Worm (Caenorhabditis elegans) whole organism, early embryonic: Measurements from ENCODE around the gene sax-3.

Experiments used
- B0310.2 ChIP-seq: sonication (generic microtip); optimal IDR thresholded peaks from 2 replicates; lab custom pipeline; 2016; ENCODE audit warnings: mild to moderate bottlenecking, missing genetic modification characterization, missing compliant biosample characterization
- F13C5.2 ChIP-seq: sonication (generic microtip); optimal IDR thresholded peaks from 2 replicates; lab custom pipeline; 2017; ENCODE audit warnings: mild to moderate bottlenecking, missing genetic modification characterization, inconsistent platforms, missing compliant biosample characterization
- aly-1 ChIP-seq: sonication (generic microtip); optimal IDR thresholded peaks from 2 replicates; lab custom pipeline; 2016; ENCODE audit warnings: missing genetic modification characterization, missing compliant biosample characterization
- ama-1 ChIP-seq: fragments of 150-350 bp; optimal IDR thresholded peaks from 2 replicates; lab custom pipeline; 2014
- ceh-13 ChIP-seq: fragments of 200-800 bp; sonication (Bioruptor generic); optimal IDR thresholded peaks from 2 replicates; lab custom pipeline; 2018; ENCODE audit warnings: mild to moderate bottlenecking, missing genetic modification characterization, missing compliant biosample characterization
- ceh-36 ChIP-seq: sonication (generic microtip); optimal IDR thresholded peaks from 2 replicates; lab custom pipeline; 2016; ENCODE audit warnings: missing genetic modification characterization, inconsistent platforms, missing compliant biosample characterization
- ets-7 ChIP-seq: sonication (generic microtip); optimal IDR thresholded peaks from 2 replicates; lab custom pipeline; 2016; ENCODE audit warnings: missing genotype, missing genetic modification characterization, missing compliant biosample characterization
- flt-1 ChIP-seq: fragments of 200-800 bp; sonication (Bioruptor generic); IDR thresholded peaks from 2 replicates; pipeline ENCODE4 v1.3.6; 2022; ENCODE audit warnings: missing genetic modification characterization, missing compliant biosample characterization
- hmbx-1 ChIP-seq: sonication (generic microtip); optimal IDR thresholded peaks from 2 replicates; lab custom pipeline; 2016; ENCODE audit warnings: mild to moderate bottlenecking, missing genetic modification characterization, missing compliant biosample characterization
- hmg-4 ChIP-seq: fragments of 200-800 bp; sonication (Bioruptor generic); optimal IDR thresholded peaks from 2 replicates; lab custom pipeline; 2018; ENCODE audit warnings: mild to moderate bottlenecking, missing genetic modification characterization, missing compliant biosample characterization
- hnd-1 ChIP-seq: sonication (generic microtip); optimal IDR thresholded peaks from 2 replicates; lab custom pipeline; 2016; ENCODE audit warnings: missing genetic modification characterization, missing compliant biosample characterization
- pes-1 ChIP-seq: fragments of 200-800 bp; sonication (Bioruptor generic); IDR thresholded peaks from 2 replicates; pipeline ENCODE4 v1.3.6; 2022; ENCODE audit warnings: missing genetic modification reagents, missing genetic modification characterization, missing compliant biosample characterization
- scrt-1 ChIP-seq: fragments of 200-800 bp; sonication (Bioruptor generic); IDR thresholded peaks from 2 replicates; pipeline ENCODE4 v1.3.6; 2022; ENCODE audit warnings: missing genetic modification characterization, missing compliant biosample characterization
- sea-1 ChIP-seq: fragments of 200-800 bp; sonication (Bioruptor generic); conservative IDR thresholded peaks from 2 replicates; pipeline ENCODE4 v1.3.6; 2022; ENCODE audit warnings: missing genetic modification characterization, missing compliant biosample characterization
- tbx-11 ChIP-seq: fragments of 200-800 bp; sonication (Bioruptor generic); IDR thresholded peaks from 2 replicates; pipeline ENCODE4 v1.3.6; 2022; ENCODE audit warnings: missing genetic modification characterization, missing compliant biosample characterization
- tbx-37 ChIP-seq: fragments of 200-800 bp; sonication (Bioruptor generic); conservative IDR thresholded peaks from 2 replicates; pipeline ENCODE4 v1.3.6; 2022; ENCODE audit warnings: missing genetic modification reagents, missing genetic modification characterization, missing compliant biosample characterization
- tra-4 ChIP-seq: sonication (generic microtip); optimal IDR thresholded peaks from 2 replicates; lab custom pipeline; 2017; ENCODE audit warnings: missing genetic modification characterization, missing compliant biosample characterization

The sax-3 gene

DNA sequence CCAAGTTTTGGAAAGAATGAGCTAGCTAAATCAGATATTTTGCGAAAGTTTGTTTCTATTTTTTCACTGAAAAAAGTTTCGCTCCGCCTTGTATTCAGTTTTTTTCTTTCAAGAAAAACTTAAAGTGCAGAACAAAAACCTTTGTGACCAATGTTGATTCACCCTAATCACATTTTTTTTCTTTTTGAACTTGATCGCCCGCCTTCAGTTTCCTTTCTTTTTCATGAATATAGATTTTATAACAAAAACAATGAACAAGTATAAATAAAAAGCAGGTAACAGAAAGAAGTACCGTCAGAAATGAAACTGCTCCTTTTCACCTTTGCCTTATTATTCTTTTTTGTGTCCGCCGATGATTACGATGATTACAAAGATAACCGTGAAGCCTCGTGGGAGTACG, 22.2 kb downstream of the sax-3 start, which contains the start of gene ZK813.2:
Gene ZK813.2 (plus strand): TSS at position 301 of the 400 bp plus-strand sequence.
- TF ChIP-seq hnd-1 (tag; lab: Kevin White, UChicago) (no peak), aly-1 (no peak), hmbx-1 (tag; lab: Kevin White, UChicago) (no peak), ama-1 (lab: Kevin White, UChicago) (no peak), ceh-36 (tag; lab: Kevin White, UChicago) (no peak)

DNA sequence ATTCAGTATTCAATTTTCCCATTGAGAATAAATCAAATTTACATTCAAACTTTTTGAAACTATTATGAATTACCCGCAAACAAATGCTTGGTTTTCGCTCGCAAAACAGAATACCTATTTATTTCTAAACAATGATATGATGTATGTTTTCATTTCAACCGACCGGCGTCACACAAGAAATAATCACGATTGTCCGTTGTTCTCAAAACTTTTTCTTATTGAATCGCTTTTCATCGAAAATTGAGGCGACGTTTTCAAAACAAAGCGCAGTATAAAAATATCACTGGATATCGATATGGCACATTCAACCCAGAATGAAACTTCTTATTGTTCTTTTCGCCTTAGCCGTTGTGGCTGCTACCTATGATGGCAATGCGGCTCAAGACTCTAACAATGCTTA, 24.2 kb downstream of the sax-3 start, which contains the start of gene ZK813.3:
Gene ZK813.3 (plus strand): TSS at position 301 of the 400 bp plus-strand sequence.
- TF ChIP-seq ceh-36 (tag; lab: Kevin White, UChicago) (no peak), F13C5.2 (tag; lab: Kevin White, UChicago) (no peak), tbx-11 (GFP tag; lab: Robert Waterston, UW) (no peak), hmbx-1 (tag; lab: Kevin White, UChicago) (no peak), ama-1 (lab: Kevin White, UChicago) (no peak), scrt-1 (GFP tag; lab: Robert Waterston, UW) (no peak), sea-1 (GFP tag; lab: Robert Waterston, UW) (no peak), tbx-37 (GFP tag; lab: Robert Waterston, UW) (no peak), ceh-13 (GFP tag; lab: Kevin White, UChicago) (no peak), hmg-4 (GFP tag; lab: Kevin White, UChicago) (no peak), tra-4 (tag; lab: Kevin White, UChicago) (no peak), hnd-1 (tag; lab: Kevin White, UChicago) (no peak)

DNA sequence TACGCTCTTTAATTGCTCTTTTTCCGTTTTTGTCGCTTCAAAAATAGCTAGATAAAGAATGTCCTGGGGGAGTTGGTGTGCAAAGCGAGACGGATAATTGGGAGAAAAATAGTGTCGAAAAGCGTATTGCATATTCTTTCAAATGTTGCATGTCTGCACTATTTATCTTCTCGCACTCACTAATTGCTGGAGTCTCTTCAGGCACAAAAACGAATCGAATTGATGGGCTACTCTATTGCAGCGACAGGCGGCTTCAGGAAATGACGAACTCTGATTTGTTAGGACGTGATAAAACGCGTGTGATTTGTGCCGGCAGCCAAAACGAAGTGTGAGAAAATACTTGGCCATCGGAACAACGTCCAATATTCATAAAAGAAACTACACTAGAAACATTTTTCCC, 25.4 kb downstream of the sax-3 start:
- no peak for TF ChIP-seq ets-7
- TF ChIP-seq ama-1 (lab: Kevin White, UChicago), result no peak
- TF ChIP-seq tbx-11 (GFP tag; lab: Robert Waterston, UW), result no peak
- no peak for TF ChIP-seq pes-1 (GFP tag; lab: Robert Waterston, UW)
- TF ChIP-seq tbx-37 (GFP tag; lab: Robert Waterston, UW), result no peak
- no peak for TF ChIP-seq B0310.2 (tag; lab: Kevin White, UChicago)
- no peak for TF ChIP-seq flt-1 (GFP tag; lab: Robert Waterston, UW)

DNA sequence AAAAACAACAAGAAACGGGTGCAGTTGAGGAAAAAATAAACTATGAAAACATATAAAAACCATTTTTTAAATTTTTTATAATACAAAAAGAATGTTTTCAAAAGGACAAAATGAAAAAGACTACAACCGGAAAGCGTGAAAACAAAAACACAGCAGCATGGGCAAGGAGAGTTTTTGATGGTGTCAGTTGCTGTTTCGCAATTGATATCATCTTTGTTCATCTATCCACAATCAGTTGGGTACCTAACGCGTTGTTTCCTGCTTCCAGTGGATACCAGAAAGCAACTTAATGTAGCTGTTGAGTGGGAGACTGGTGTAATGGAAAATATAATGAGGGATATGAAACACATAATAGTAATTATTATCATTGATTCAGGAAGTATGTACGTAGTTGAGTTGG, 25.9 kb downstream of the sax-3 start:
- no peak for TF ChIP-seq pes-1 (GFP tag; lab: Robert Waterston, UW)
- TF ChIP-seq hmg-4 (GFP tag; lab: Kevin White, UChicago), result no peak
- no peak for TF ChIP-seq tbx-37 (GFP tag; lab: Robert Waterston, UW)
- TF ChIP-seq scrt-1 (GFP tag; lab: Robert Waterston, UW), result no peak
- no peak for TF ChIP-seq F13C5.2 (tag; lab: Kevin White, UChicago)
- TF ChIP-seq hmbx-1 (tag; lab: Kevin White, UChicago), result no peak
- no peak for TF ChIP-seq B0310.2 (tag; lab: Kevin White, UChicago)

DNA sequence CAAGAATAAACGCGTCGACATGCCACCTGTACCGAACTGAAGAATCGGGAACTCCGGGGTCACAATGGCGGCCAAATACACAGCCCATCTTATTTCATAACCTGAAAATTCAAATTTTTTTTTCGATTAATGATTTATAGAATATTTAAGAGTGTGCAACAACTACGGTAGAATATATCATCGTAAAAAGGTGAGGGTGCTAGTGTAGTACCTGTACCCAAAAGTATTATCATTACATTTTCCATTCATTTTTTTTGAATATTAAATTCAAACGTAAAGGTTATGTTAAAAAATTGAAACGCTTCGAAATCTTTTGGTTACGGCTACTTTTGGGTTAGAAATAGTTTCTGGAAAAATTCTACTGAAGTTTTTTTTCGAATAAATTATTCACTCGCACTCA, 35.7 kb downstream of the sax-3 start, which contains the start of gene ZK813.4:
Gene ZK813.4 (minus strand): TSS at position 101 of the 400 bp plus-strand sequence.
- TF ChIP-seq tbx-11 (GFP tag; lab: Robert Waterston, UW) (no peak), B0310.2 (tag; lab: Kevin White, UChicago) (no peak), sea-1 (GFP tag; lab: Robert Waterston, UW) (no peak), hnd-1 (tag; lab: Kevin White, UChicago) (no peak), scrt-1 (GFP tag; lab: Robert Waterston, UW) (no peak), aly-1 (no peak), ceh-13 (GFP tag; lab: Kevin White, UChicago) (no peak), ets-7 (no peak), tra-4 (tag; lab: Kevin White, UChicago) (no peak), tbx-37 (GFP tag; lab: Robert Waterston, UW) (no peak), ceh-36 (tag; lab: Kevin White, UChicago) (no peak), pes-1 (GFP tag; lab: Robert Waterston, UW) (no peak), hmbx-1 (tag; lab: Kevin White, UChicago) (no peak), flt-1 (GFP tag; lab: Robert Waterston, UW) (no peak), F13C5.2 (tag; lab: Kevin White, UChicago) (no peak), hmg-4 (GFP tag; lab: Kevin White, UChicago) (no peak), ama-1 (lab: Kevin White, UChicago) (no peak)

DNA sequence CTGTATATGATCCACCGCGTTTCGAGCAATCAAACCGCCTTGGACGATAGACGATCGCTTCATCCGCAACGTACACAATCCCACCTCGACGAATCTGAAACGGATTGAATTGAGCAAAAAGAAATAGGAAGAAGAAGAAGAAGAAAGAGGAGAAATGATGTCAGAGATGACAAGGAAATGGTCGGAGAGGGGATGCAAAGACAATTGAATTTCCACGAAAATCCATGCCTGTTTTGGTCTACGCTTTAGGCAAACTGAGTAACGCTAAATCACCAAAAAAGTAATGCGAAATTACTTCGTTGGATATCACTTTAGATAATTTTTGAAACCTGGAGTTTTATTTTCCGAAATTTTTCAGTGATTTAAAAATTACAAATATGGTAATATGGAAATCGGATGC, 36.6 kb downstream of the sax-3 start:
- TF ChIP-seq B0310.2 (tag; lab: Kevin White, UChicago), result no peak
- TF ChIP-seq hmg-4 (GFP tag; lab: Kevin White, UChicago), result no peak
- no peak for TF ChIP-seq hmbx-1 (tag; lab: Kevin White, UChicago)

DNA sequence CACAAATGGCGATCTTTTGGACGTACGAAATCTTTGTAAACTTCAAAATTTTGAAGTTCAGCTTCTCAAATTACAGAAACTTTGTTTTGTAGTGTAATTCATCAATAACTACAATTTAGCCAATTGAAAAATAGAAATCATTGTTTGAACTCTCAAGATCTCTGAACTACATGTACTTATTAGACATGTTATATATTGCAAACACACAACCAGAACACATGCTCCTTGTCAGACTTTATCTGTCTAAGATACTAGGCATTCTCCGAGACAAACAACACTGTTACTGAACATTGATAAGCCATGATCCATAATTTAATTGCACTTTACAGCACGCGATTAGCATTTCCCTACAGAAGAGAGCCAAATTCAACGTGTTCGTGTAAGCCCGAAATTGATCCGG, 41.2 kb downstream of the sax-3 start, which contains the start of gene ZK813.6:
Gene ZK813.6 (plus strand): TSS at position 301 of the 400 bp plus-strand sequence.
- no peak for TF ChIP-seq hmbx-1 (tag; lab: Kevin White, UChicago)
- TF ChIP-seq ceh-36 (tag; lab: Kevin White, UChicago), result no peak
- TF ChIP-seq flt-1 (GFP tag; lab: Robert Waterston, UW), result no peak
- TF ChIP-seq tbx-11 (GFP tag; lab: Robert Waterston, UW), result no peak
- TF ChIP-seq tbx-37 (GFP tag; lab: Robert Waterston, UW), result no peak
- no peak for TF ChIP-seq scrt-1 (GFP tag; lab: Robert Waterston, UW)
- TF ChIP-seq ama-1 (lab: Kevin White, UChicago), result no peak
- no peak for TF ChIP-seq sea-1 (GFP tag; lab: Robert Waterston, UW)
- TF ChIP-seq hnd-1 (tag; lab: Kevin White, UChicago), result no peak
- no peak for TF ChIP-seq pes-1 (GFP tag; lab: Robert Waterston, UW)
- no peak for TF ChIP-seq B0310.2 (tag; lab: Kevin White, UChicago)
- no peak for TF ChIP-seq ceh-13 (GFP tag; lab: Kevin White, UChicago)
